Fruit fly (Drosophila melanogaster): ENCODE results near the gene modSP.

Gene modSP

DNA sequence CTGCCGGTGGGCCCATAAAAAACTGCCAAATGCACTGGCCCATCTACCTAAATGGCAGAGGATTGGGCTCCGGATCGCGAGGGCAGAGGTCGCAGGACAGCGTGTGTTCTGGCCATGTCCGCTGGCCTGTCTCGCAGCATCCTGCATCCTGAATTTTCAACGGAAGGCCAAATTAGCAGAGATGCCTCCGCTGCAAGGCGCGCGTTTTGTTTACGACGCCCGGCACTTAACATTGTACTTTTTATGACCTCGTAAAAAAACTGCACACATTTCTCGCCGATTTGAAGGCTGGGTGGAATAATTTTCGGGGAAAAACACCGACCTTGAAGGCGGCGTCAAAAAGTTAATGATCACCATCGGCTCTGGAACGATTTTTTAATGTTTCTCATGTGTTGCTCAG, 45.5 kb upstream of the modSP start (continued):
- TF ChIP-seq Neu2 (GFP tag; optimal IDR thresholded peaks at IDR 0.05; ENCODE audit: borderline replicate concordance) (peak; percentile 84), cad (GFP tag; optimal IDR thresholded peaks at IDR 0.05) (peak; percentile 94), jing (GFP tag; optimal IDR thresholded peaks at IDR 0.05) (no peak), sim (GFP tag; IDR thresholded peaks at IDR 0.05) (0 out of 2 replicates have a peak, but pooled peaks have one; percentile 18), CG2120 (GFP tag; optimal IDR thresholded peaks at IDR 0.05) (no peak), CG7271 (tag; optimal IDR thresholded peaks at IDR 0.05) (peak; percentile 73), CG4282 (GFP tag; optimal IDR thresholded peaks at IDR 0.05) (no peak), zfh2 (GFP tag; optimal IDR thresholded peaks at IDR 0.05) (no peak), luna (GFP tag; optimal IDR thresholded peaks at IDR 0.05) (no peak), CG2199 (GFP tag; IDR thresholded peaks at IDR 0.05) (no peak), CG17612 (GFP tag; IDR thresholded peaks at IDR 0.05) (no peak), Hr39 (optimal IDR thresholded peaks at IDR 0.05) (no peak), cas (GFP tag; IDR thresholded peaks at IDR 0.05) (no peak), CG9727 (GFP tag; optimal IDR thresholded peaks at IDR 0.05) (no peak), fru (optimal IDR thresholded peaks at IDR 0.05) (no peak), tll (GFP tag; optimal IDR thresholded peaks at IDR 0.05) (peak in 1 of 2 experiments; percentile 94), jumu (GFP tag; optimal IDR thresholded peaks at IDR 0.05) (no peak), p53 (GFP tag; optimal IDR thresholded peaks at IDR 0.05) (no peak), Ets65A (GFP tag) (peak; percentile 2)

- TF ChIP-seq CG4820 (GFP tag; optimal IDR thresholded peaks at IDR 0.05) = no peak
- TF ChIP-seq Stat92E (GFP tag; optimal IDR thresholded peaks at IDR 0.05) = no peak
- no peak for TF ChIP-seq gro (GFP tag; optimal IDR thresholded peaks at IDR 0.05)
- no peak for TF ChIP-seq bsh (GFP tag; optimal IDR thresholded peaks at IDR 0.05)
- peak; percentile 16 for TF ChIP-seq kni (GFP tag; optimal IDR thresholded peaks at IDR 0.05)
- no peak for TF ChIP-seq Nf-YA (GFP tag; IDR thresholded peaks at IDR 0.05)
- peak; percentile 86 for TF ChIP-seq phol (tag; optimal IDR thresholded peaks at IDR 0.05)
- peak; percentile 55 for TF ChIP-seq Nf-YB (GFP tag; optimal IDR thresholded peaks at IDR 0.05)
- no peak for TF ChIP-seq CG6654 (GFP tag; optimal IDR thresholded peaks at IDR 0.05)
- no peak for TF ChIP-seq CG4328 (GFP tag; optimal IDR thresholded peaks at IDR 0.05)
- TF ChIP-seq seq (GFP tag; IDR thresholded peaks at IDR 0.05) = peak; percentile 86; the same call in 1 of the 2 replicates
- TF ChIP-seq Nf-YC (tag; optimal IDR thresholded peaks at IDR 0.05) = peak; percentile 62
- TF ChIP-seq CG4424 (GFP tag; optimal IDR thresholded peaks at IDR 0.05) = no peak
Measured at dm6 chr3R:16682901-16683300, 27.4 kb upstream of the modSP start.

DNA sequence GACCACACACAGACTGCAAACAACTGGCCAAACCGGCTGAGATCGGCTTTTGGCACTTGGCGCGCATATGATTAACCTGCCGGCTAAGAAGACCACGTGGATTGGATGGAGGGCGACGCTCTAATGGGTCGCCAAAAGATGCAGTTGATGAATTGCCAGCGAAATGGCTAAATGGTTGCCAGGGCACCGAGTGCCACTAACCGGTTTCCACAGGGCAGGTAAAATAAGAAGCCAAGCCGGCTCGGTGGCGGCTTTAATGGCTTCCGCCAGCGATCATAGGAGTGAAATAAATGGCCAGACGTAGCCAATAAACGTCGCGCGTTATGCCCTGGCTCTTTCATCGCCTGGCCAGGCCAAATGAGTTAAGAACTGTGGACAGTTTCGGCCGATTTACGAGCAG, 22.5 kb upstream of the modSP start:
- no peak for TF ChIP-seq CG7928 (GFP tag; optimal IDR thresholded peaks at IDR 0.05)
- no peak for TF ChIP-seq CG1602 (GFP tag; optimal IDR thresholded peaks at IDR 0.05)
- peak; percentile 86; the same call in 2 of the 4 replicates for TF ChIP-seq chinmo (GFP tag; IDR thresholded peaks at IDR 0.05; ENCODE audit: partially characterized antibody)
- no peak for TF ChIP-seq CG42726 (GFP tag; IDR thresholded peaks at IDR 0.05; ENCODE audit: partially characterized antibody)
- peak; percentile 51 for TF ChIP-seq kni (GFP tag; optimal IDR thresholded peaks at IDR 0.05)
- peak; percentile 55 for TF ChIP-seq zen (tag; optimal IDR thresholded peaks at IDR 0.05)
- no peak for TF ChIP-seq CG8924 (tag; optimal IDR thresholded peaks at IDR 0.05)
- no peak for TF ChIP-seq pnt (GFP tag; optimal IDR thresholded peaks at IDR 0.05)
- no peak for TF ChIP-seq Sox102F (GFP tag; optimal IDR thresholded peaks at IDR 0.05)
- TF ChIP-seq gsb (GFP tag; IDR thresholded peaks at IDR 0.05) = no peak
- peak; percentile 80 for TF ChIP-seq Nf-YC (tag; optimal IDR thresholded peaks at IDR 0.05)
- no peak for TF ChIP-seq Dek (tag; optimal IDR thresholded peaks at IDR 0.05)
- TF ChIP-seq Nf-YB (GFP tag; optimal IDR thresholded peaks at IDR 0.05) = peak; percentile 87
- TF ChIP-seq abd-A (tag; optimal IDR thresholded peaks at IDR 0.05) = peak; percentile 69
- TF ChIP-seq CG7839 (tag; optimal IDR thresholded peaks at IDR 0.05) = no peak
